Worm (Caenorhabditis elegans): ENCODE results near the gene srw-35.

srw-35 gene

ce11 chrV:16429940-16430339 is 42.4 kb upstream of the srw-35 start, which contains the start of gene str-73:
Gene str-73, plus strand, starts transcription at chrV:16430240.
- TF ChIP-seq snpc-4 (GFP tag; optimal IDR thresholded peaks at IDR 0.05) (no peak), snpc-4 (tag; optimal IDR thresholded peaks at IDR 0.05) (no peak), let-526 (GFP tag; IDR thresholded peaks at IDR 0.05) (no peak), unc-62 (GFP tag; optimal IDR thresholded peaks at IDR 0.05) (no peak), repo-1 (tag; optimal IDR thresholded peaks at IDR 0.05) (no peak), Y95B8A.8 (GFP tag; IDR thresholded peaks at IDR 0.05) (no peak), D2030.7 (GFP tag; IDR thresholded peaks at IDR 0.05) (no peak), mcd-1 (GFP tag; IDR thresholded peaks at IDR 0.05) (no peak), hmg-1.2 (GFP tag; IDR thresholded peaks at IDR 0.05) (no peak), hlh-26 (GFP tag; conservative IDR thresholded peaks at IDR 0.05) (no peak), pbrm-1 (GFP tag; IDR thresholded peaks at IDR 0.05) (no peak), bed-1 (GFP tag; IDR thresholded peaks at IDR 0.05) (no peak), hsf-1 (GFP tag; IDR thresholded peaks at IDR 0.05) (no peak)

DNA sequence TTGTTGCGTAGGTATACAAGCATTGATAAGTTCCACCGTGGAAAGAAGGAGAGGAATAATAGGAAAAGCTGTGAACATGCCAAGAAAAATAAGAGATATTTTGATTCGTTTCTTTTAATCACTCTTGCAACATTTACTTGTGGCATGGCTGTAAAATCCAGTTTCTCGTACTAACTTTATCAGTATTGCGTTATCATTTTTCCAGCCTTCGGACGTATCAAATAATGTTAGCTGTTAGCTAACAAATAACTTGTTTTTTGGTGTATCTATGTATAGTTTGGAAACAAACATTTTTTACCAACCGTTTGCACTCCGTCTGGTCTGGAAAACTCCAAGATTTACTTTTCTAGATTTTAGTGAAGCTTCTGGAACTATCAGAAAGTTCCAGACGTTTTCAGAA is 38.8 kb upstream of the srw-35 start, which contains the start of gene clec-234:
Gene clec-234, minus strand, starts transcription at position 101 of the 400 bp plus-strand sequence.
- TF ChIP-seq repo-1 (tag; optimal IDR thresholded peaks at IDR 0.05) = no peak
- no peak for TF ChIP-seq tbp1 (GFP tag; optimal IDR thresholded peaks at IDR 0.05)
- no peak for TF ChIP-seq ztf-6 (GFP tag; IDR thresholded peaks at IDR 0.05)
- TF ChIP-seq dox-1 (GFP tag; IDR thresholded peaks at IDR 0.05) = no peak
- TF ChIP-seq lsy-27 (tag; optimal IDR thresholded peaks at IDR 0.05; ENCODE audit: borderline replicate concordance, insufficient read depth) = no peak
- no peak for TF ChIP-seq Y79H2A.3 (GFP tag; conservative IDR thresholded peaks at IDR 0.05)
- no peak for TF ChIP-seq lin-54 (GFP tag; optimal IDR thresholded peaks at IDR 0.05)
- no peak for TF ChIP-seq K12H6.12 (tag; optimal IDR thresholded peaks at IDR 0.05)
- TF ChIP-seq snpc-4 (GFP tag; optimal IDR thresholded peaks at IDR 0.05) = no peak
- no peak for TF ChIP-seq snpc-4 (tag; optimal IDR thresholded peaks at IDR 0.05)
- no peak for TF ChIP-seq nhr-27 (tag; optimal IDR thresholded peaks at IDR 0.05)
- no peak for TF ChIP-seq rcor-1 (GFP tag; IDR thresholded peaks at IDR 0.05)
- TF ChIP-seq attf-5 (GFP tag; optimal IDR thresholded peaks at IDR 0.05) = no peak
- TF ChIP-seq F10E7.11 (tag; optimal IDR thresholded peaks at IDR 0.05) = no peak
- no peak for TF ChIP-seq ztf-25 (GFP tag; IDR thresholded peaks at IDR 0.05)
- TF ChIP-seq Y95B8A.8 (GFP tag; IDR thresholded peaks at IDR 0.05) = no peak

DNA sequence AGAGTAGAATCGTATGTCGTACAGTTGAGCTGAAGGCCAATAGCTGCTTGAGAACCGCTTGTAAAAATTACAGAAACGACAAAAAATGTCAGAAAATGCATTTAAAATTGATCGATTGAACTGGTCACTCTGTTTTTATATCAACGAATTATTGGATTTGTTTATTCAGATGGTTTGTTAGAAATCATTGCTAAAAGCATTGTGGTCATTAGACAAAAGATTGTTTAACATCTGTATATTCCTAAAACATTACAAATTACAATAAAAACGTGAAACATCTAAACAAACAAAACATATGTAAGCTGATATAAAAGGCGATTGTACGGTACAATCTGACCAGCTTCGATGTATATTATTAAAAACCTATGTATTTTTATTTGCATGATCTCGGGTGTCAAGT is 36.8 kb upstream of the srw-35 start, which contains the start of the genes F26D2.13 and F26D2.14:
Gene F26D2.13, minus strand, starts transcription at position 101 of the 400 bp plus-strand sequence.
Gene F26D2.14, plus strand, starts transcription at position 346 of the 400 bp plus-strand sequence.
- TF ChIP-seq let-526 (GFP tag; IDR thresholded peaks at IDR 0.05) = no peak
- TF ChIP-seq ztf-6 (GFP tag; IDR thresholded peaks at IDR 0.05) = no peak
- no peak for TF ChIP-seq snpc-1.3 (tag; optimal IDR thresholded peaks at IDR 0.05; ENCODE audit: insufficient read depth)
- no peak for TF ChIP-seq nhr-120 (GFP tag; IDR thresholded peaks at IDR 0.05)
- no peak for TF ChIP-seq F57C9.4 (tag; optimal IDR thresholded peaks at IDR 0.05)
- TF ChIP-seq F37B4.10 (GFP tag; IDR thresholded peaks at IDR 0.05) = no peak
- no peak for TF ChIP-seq sptf-2 (GFP tag; optimal IDR thresholded peaks at IDR 0.05)
- TF ChIP-seq F49E8.2 (tag; optimal IDR thresholded peaks at IDR 0.05; ENCODE audit: insufficient read depth) = no peak
- TF ChIP-seq F39B2.1 (GFP tag; IDR thresholded peaks at IDR 0.05) = no peak
- TF ChIP-seq ceh-79 (tag; optimal IDR thresholded peaks at IDR 0.05) = no peak
- TF ChIP-seq fkh-3 (tag; optimal IDR thresholded peaks at IDR 0.05) = no peak
- TF ChIP-seq K12H6.12 (tag; optimal IDR thresholded peaks at IDR 0.05) = no peak
- no peak for TF ChIP-seq madf-3 (GFP tag; IDR thresholded peaks at IDR 0.05)
- TF ChIP-seq hlh-12 (tag; optimal IDR thresholded peaks at IDR 0.05) = no peak

Measured in whole organism, young adult.